Fruit fly (Drosophila melanogaster): ENCODE data around the gene CG17672.
A peak's percentile ranks its signal among the peaks of the same experiment; 100 is the strongest.

Gene CG17672

DNA sequence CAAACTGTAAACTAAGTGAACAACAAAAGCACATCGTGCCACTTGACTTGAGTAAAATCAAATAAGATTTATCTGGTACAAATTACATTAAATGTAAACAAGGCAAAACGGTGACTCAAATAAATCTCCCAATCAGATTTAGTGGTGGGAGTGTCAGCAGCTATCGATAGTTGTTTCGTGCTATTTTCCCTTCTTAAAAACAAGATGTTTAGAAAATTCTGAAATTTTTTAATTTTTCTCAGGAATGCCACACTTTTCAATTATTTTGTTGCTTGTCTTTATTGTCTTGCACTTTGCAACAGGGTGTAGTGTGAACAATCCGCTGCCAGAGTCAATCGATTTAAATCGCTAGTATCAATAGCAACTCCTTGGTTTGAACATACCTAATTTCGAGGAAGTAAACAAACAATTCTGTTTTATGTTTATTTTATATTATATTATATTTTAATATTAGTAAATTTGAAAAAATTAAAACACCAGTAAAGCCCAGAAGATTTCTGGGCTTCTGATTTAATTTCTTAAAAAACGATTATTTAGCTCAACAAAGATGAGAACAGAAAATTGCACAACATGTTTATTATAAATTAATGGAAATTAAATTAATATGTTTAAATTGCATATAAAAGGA is 13.5 kb upstream of the CG17672 start, which contains the start of gene MICAL-like (continued):
- no peak for TF ChIP-seq p53 (GFP tag; optimal IDR thresholded peaks at IDR 0.05)
- TF ChIP-seq ewg (GFP tag; optimal IDR thresholded peaks at IDR 0.05) = no peak
- no peak for TF ChIP-seq rib (GFP tag; IDR thresholded peaks at IDR 0.05)
- no peak for TF ChIP-seq Neu2 (GFP tag; optimal IDR thresholded peaks at IDR 0.05; ENCODE audit: borderline replicate concordance)
- peak; percentile 54; the same call in 1 of the 3 replicates for TF ChIP-seq Opbp (GFP tag; IDR thresholded peaks at IDR 0.05; ENCODE audit: partially characterized antibody)
- TF ChIP-seq ranshi (GFP tag; IDR thresholded peaks at IDR 0.05) = peak; percentile 40
- no peak for TF ChIP-seq salm (tag; optimal IDR thresholded peaks at IDR 0.05)
- TF ChIP-seq Hr78 (GFP tag; optimal IDR thresholded peaks at IDR 0.05) = no peak
- no peak for TF ChIP-seq CG43689 (GFP tag; IDR thresholded peaks at IDR 0.05)
- TF ChIP-seq MTF-1 (GFP tag; optimal IDR thresholded peaks at IDR 0.05; ENCODE audit: borderline replicate concordance) = no peak
- peak; percentile 87 for TF ChIP-seq Med (GFP tag)
- TF ChIP-seq Blimp-1 (GFP tag; optimal IDR thresholded peaks at IDR 0.05) = no peak
- TF ChIP-seq CG7987 (GFP tag; optimal IDR thresholded peaks at IDR 0.05) = no peak
- TF ChIP-seq CG11456 (GFP tag; IDR thresholded peaks at IDR 0.05) = peak; percentile 4; the same call in 1 of the 3 replicates
- no peak for TF ChIP-seq CG2875 (GFP tag; optimal IDR thresholded peaks at IDR 0.05)
- peak; percentile 79 for TF ChIP-seq CG34224 (GFP tag; IDR thresholded peaks at IDR 0.05; ENCODE audit: partially characterized antibody)
- TF ChIP-seq lilli (GFP tag; optimal IDR thresholded peaks at IDR 0.05) = peak; percentile 27
- peak in 1 of 2 experiments; percentile 21 for TF ChIP-seq dpn (GFP tag; optimal IDR thresholded peaks at IDR 0.05)
- no peak for TF ChIP-seq Nf-YC (tag; optimal IDR thresholded peaks at IDR 0.05)
- TF ChIP-seq trem (tag; optimal IDR thresholded peaks at IDR 0.05) = peak; percentile 11
- peak; percentile 67 for TF ChIP-seq CG2129 (GFP tag; IDR thresholded peaks at IDR 0.05; ENCODE audit: partially characterized antibody)
- TF ChIP-seq CG6175 (GFP tag; IDR thresholded peaks at IDR 0.05) = no peak
- TF ChIP-seq kni (GFP tag; optimal IDR thresholded peaks at IDR 0.05) = no peak
- TF ChIP-seq CG14441 (GFP tag; IDR thresholded peaks at IDR 0.05) = peak; percentile 36
- TF ChIP-seq Optix (GFP tag; IDR thresholded peaks at IDR 0.05) = 0 out of 3 replicates have a peak, but pooled peaks have one; percentile 33
- TF ChIP-seq sd (tag; optimal IDR thresholded peaks at IDR 0.05) = no peak
- TF ChIP-seq lab (GFP tag; optimal IDR thresholded peaks at IDR 0.05) = no peak
- peak; percentile 9; the same call in 1 of the 2 replicates for TF ChIP-seq lmd (GFP tag; IDR thresholded peaks at IDR 0.05)
- peak; percentile 85 for TF ChIP-seq zen2 (GFP tag; IDR thresholded peaks at IDR 0.05; ENCODE audit: partially characterized antibody)
- no peak for TF ChIP-seq CG6254 (GFP tag; optimal IDR thresholded peaks at IDR 0.05)
- no peak for TF ChIP-seq cad (GFP tag; optimal IDR thresholded peaks at IDR 0.05)
- TF ChIP-seq TFAM (GFP tag; optimal IDR thresholded peaks at IDR 0.05) = no peak
- TF ChIP-seq CG30020 (tag; optimal IDR thresholded peaks at IDR 0.05) = no peak
- peak; percentile 88 for TF ChIP-seq hbn (GFP tag; IDR thresholded peaks at IDR 0.05; ENCODE audit: partially characterized antibody)
- TF ChIP-seq fd102C (GFP tag; optimal IDR thresholded peaks at IDR 0.05) = no peak
- no peak for TF ChIP-seq CG11085 (GFP tag; IDR thresholded peaks at IDR 0.05)
- TF ChIP-seq pnt (GFP tag; optimal IDR thresholded peaks at IDR 0.05) = peak; percentile 27
- peak; percentile 0 for TF ChIP-seq eyg (GFP tag; optimal IDR thresholded peaks at IDR 0.05)
- no peak for TF ChIP-seq CG14050 (GFP tag; IDR thresholded peaks at IDR 0.05)
- TF ChIP-seq bbx (GFP tag; IDR thresholded peaks at IDR 0.05; ENCODE audit: partially characterized antibody) = peak; percentile 72
- TF ChIP-seq sob (GFP tag; IDR thresholded peaks at IDR 0.05) = peak; percentile 59
- peak; percentile 6 for TF ChIP-seq CG4617 (GFP tag; optimal IDR thresholded peaks at IDR 0.05; ENCODE audit: borderline replicate concordance)
- peak; percentile 33 for TF ChIP-seq CG2120 (GFP tag; optimal IDR thresholded peaks at IDR 0.05)
- no peak for TF ChIP-seq CG6683 (GFP tag; optimal IDR thresholded peaks at IDR 0.05)
- no peak for TF ChIP-seq CG10979 (tag; optimal IDR thresholded peaks at IDR 0.05)
- TF ChIP-seq CG34422 (GFP tag; IDR thresholded peaks at IDR 0.05) = peak; percentile 27; the same call in 1 of the 3 replicates
- TF ChIP-seq seq (GFP tag; IDR thresholded peaks at IDR 0.05) = no peak
- no peak for TF ChIP-seq tup (GFP tag; optimal IDR thresholded peaks at IDR 0.05)

Measured in whole organism, embryonic.